Fruit fly (Drosophila melanogaster): ENCODE results near the gene ImpL1.

The ImpL1 gene

dm6 chr3L:13406873-13407272 lies 24.3 kb downstream of the ImpL1 start (continued):
- peak; percentile 51 for TF ChIP-seq OdsH (GFP tag; optimal IDR thresholded peaks at IDR 0.05)
- peak; percentile 73 for TF ChIP-seq esn (GFP tag; optimal IDR thresholded peaks at IDR 0.05)
- peak; percentile 41 for TF ChIP-seq fd59A (GFP tag; optimal IDR thresholded peaks at IDR 0.05)
- peak; percentile 42 for TF ChIP-seq Hr39 (GFP tag; optimal IDR thresholded peaks at IDR 0.05)
- peak; percentile 68 for TF ChIP-seq CG3919 (GFP tag; optimal IDR thresholded peaks at IDR 0.05)
- peak; percentile 58 for TF ChIP-seq net (GFP tag; optimal IDR thresholded peaks at IDR 0.05)
- no peak for TF ChIP-seq Blimp-1 (GFP tag; optimal IDR thresholded peaks at IDR 0.05)

- TF ChIP-seq CG6808 (GFP tag; optimal IDR thresholded peaks at IDR 0.05) (peak; percentile 39), CG3919 (GFP tag; optimal IDR thresholded peaks at IDR 0.05) (peak; percentile 50), CG34406 (GFP tag; optimal IDR thresholded peaks at IDR 0.05) (peak; percentile 41), svp (GFP tag) (peak; percentile 75), cyc (GFP tag; optimal IDR thresholded peaks at IDR 0.05) (peak; percentile 48), dac (GFP tag; optimal IDR thresholded peaks at IDR 0.05) (no peak), OdsH (GFP tag; optimal IDR thresholded peaks at IDR 0.05) (peak; percentile 32), pdm3 (GFP tag; optimal IDR thresholded peaks at IDR 0.05) (peak; percentile 43), Sox14 (GFP tag; optimal IDR thresholded peaks at IDR 0.05) (peak; percentile 35), topi (GFP tag; optimal IDR thresholded peaks at IDR 0.05) (peak; percentile 67), CG10631 (GFP tag; optimal IDR thresholded peaks at IDR 0.05) (peak; percentile 18), CG8319 (GFP tag; optimal IDR thresholded peaks at IDR 0.05) (no peak), dsx (GFP tag; optimal IDR thresholded peaks at IDR 0.05; ENCODE audit: poor library complexity, severe bottlenecking) (no peak), acj6 (GFP tag; optimal IDR thresholded peaks at IDR 0.05) (peak; percentile 29), Ets21C (GFP tag; optimal IDR thresholded peaks at IDR 0.05) (peak; percentile 14), CG11762 (GFP tag; optimal IDR thresholded peaks at IDR 0.05; ENCODE audit: insufficient read depth) (no peak), CG16779 (tag; optimal IDR thresholded peaks at IDR 0.05) (no peak), CG15336 (GFP tag; IDR thresholded peaks at IDR 0.05) (no peak), ss (GFP tag; optimal IDR thresholded peaks at IDR 0.05) (peak; percentile 39 to 66), Sox15 (GFP tag; optimal IDR thresholded peaks at IDR 0.05) (peak; percentile 7), Eip78C (GFP tag) (peak; percentile 87), Gug (GFP tag; IDR thresholded peaks at IDR 0.05) (no peak), Hr4 (GFP tag; optimal IDR thresholded peaks at IDR 0.05) (no peak), Sox102F (GFP tag; optimal IDR thresholded peaks at IDR 0.05) (peak; percentile 47), eg (GFP tag; IDR thresholded peaks at IDR 0.05) (no peak), CG8632 (GFP tag; optimal IDR thresholded peaks at IDR 0.05) (peak; percentile 29), Lpt (GFP tag; optimal IDR thresholded peaks at IDR 0.05) (no peak), CG6792 (GFP tag; optimal IDR thresholded peaks at IDR 0.05) (peak; percentile 36), CG6276 (GFP tag; optimal IDR thresholded peaks at IDR 0.05) (no peak), CG8119 (GFP tag; IDR thresholded peaks at IDR 0.05) (no peak), spab (GFP tag; optimal IDR thresholded peaks at IDR 0.05) (peak; percentile 44), esn (GFP tag; optimal IDR thresholded peaks at IDR 0.05) (peak; percentile 82), CG11902 (GFP tag; optimal IDR thresholded peaks at IDR 0.05) (peak; percentile 34), lz (GFP tag; optimal IDR thresholded peaks at IDR 0.05) (peak; percentile 50), Met (GFP tag; optimal IDR thresholded peaks at IDR 0.05) (peak; percentile 62), CG3032 (tag; optimal IDR thresholded peaks at IDR 0.05) (peak; percentile 43), Hr39 (GFP tag; optimal IDR thresholded peaks at IDR 0.05) (peak; percentile 50), CG31627 (GFP tag; optimal IDR thresholded peaks at IDR 0.05) (peak; percentile 66), CG4318 (GFP tag; optimal IDR thresholded peaks at IDR 0.05) (no peak), Eip93F (GFP tag; optimal IDR thresholded peaks at IDR 0.05) (no peak), net (GFP tag; optimal IDR thresholded peaks at IDR 0.05) (peak; percentile 17), Ets96B (tag; optimal IDR thresholded peaks at IDR 0.05) (peak; percentile 27), vri (GFP tag; optimal IDR thresholded peaks at IDR 0.05) (no peak), achi (GFP tag; optimal IDR thresholded peaks at IDR 0.05) (peak; percentile 15), CG6854 (GFP tag; optimal IDR thresholded peaks at IDR 0.05) (peak; percentile 8), Blimp-1 (GFP tag; optimal IDR thresholded peaks at IDR 0.05) (peak; percentile 94), Smox (GFP tag; optimal IDR thresholded peaks at IDR 0.05) (peak; percentile 67)
Observed at dm6 chr3L:13409809-13410521, 27.4 kb downstream of the ImpL1 start.
